Worm (Caenorhabditis elegans) whole organism, L2 larva: ENCODE results near the gene ins-13.

Source experiments
- F13H6.1 ChIP-seq: sonication (generic microtip); optimal IDR thresholded peaks from 2 replicates; lab custom pipeline; 2016; ENCODE audit warnings: missing genetic modification characterization, missing compliant biosample characterization
- blmp-1 ChIP-seq: sonication (generic microtip); optimal IDR thresholded peaks from 2 replicates; lab custom pipeline; 2017; ENCODE audit warnings: missing genetic modification characterization, mild to moderate bottlenecking, missing compliant biosample characterization, antibody characterized with exemption, moderate library complexity; ENCODE audit not compliant: insufficient read depth
- ceh-82 ChIP-seq: fragments of 150-350 bp; optimal IDR thresholded peaks from 2 replicates; lab custom pipeline; 2014; ENCODE audit warnings: missing biosample characterization, missing genetic modification characterization
- fos-1 ChIP-seq: fragments of 150-350 bp; optimal IDR thresholded peaks from 2 replicates; lab custom pipeline; 2014; ENCODE audit warnings: missing biosample characterization, missing genetic modification characterization
- lin-11 ChIP-seq: fragments of 150-350 bp; sonication (generic microtip); optimal IDR thresholded peaks from 2 replicates; lab custom pipeline; 2014; ENCODE audit warnings: missing biosample characterization, missing genetic modification characterization, inconsistent platforms, mixed read lengths
- sma-3 ChIP-seq: sonication (generic microtip); optimal IDR thresholded peaks from 2 replicates; lab custom pipeline; 2016; ENCODE audit warnings: missing genetic modification reagents, missing genetic modification characterization, missing compliant biosample characterization
- zag-1 ChIP-seq: fragments of 150-350 bp; optimal IDR thresholded peaks from 2 replicates; lab custom pipeline; 2014; ENCODE audit warnings: missing biosample characterization, missing genetic modification characterization

- TF ChIP-seq F13H6.1 (tag; lab: Kevin White, UChicago) (no peak), fos-1 (tag; lab: Kevin White, UChicago) (no peak), lin-11 (tag; lab: Kevin White, UChicago) (no peak), sma-3 (GFP tag; lab: Kevin White, UChicago) (no peak), blmp-1 (tag; lab: Kevin White, UChicago) (no peak), zag-1 (no peak), ceh-82 (no peak)
Measured at ce11 chrII:5578714-5579113, 34.0 kb upstream of the ins-13 start.
